Fruit fly (Drosophila melanogaster) whole organism, pupa: ENCODE results near the gene Rubicon.

ENCODE experiments used
- CG10348 ChIP-seq: fragments of 200-800 bp; sonication (Bioruptor generic); IDR thresholded peaks from 2 replicates; pipeline ENCODE4 v1.3.6; 2022; ENCODE audit warnings: missing biosample characterization, missing genetic modification characterization
- CG17806 ChIP-seq: fragments of 200-800 bp; sonication (Bioruptor generic); optimal IDR thresholded peaks from 2 replicates; lab custom pipeline; 2018; ENCODE audit warnings: missing biosample characterization, mild to moderate bottlenecking, missing genetic modification characterization, moderate library complexity
- CG34367 ChIP-seq: fragments of 200-800 bp; sonication (Bioruptor generic); optimal IDR thresholded peaks from 2 replicates; lab custom pipeline; 2018; ENCODE audit warnings: missing biosample characterization, mild to moderate bottlenecking, missing genetic modification characterization
- CG8159 ChIP-seq: fragments of 200-800 bp; sonication (Bioruptor generic); optimal IDR thresholded peaks from 3 replicates; lab custom pipeline; 2018; ENCODE audit warnings: missing biosample characterization, mild to moderate bottlenecking, missing genetic modification characterization, moderate library complexity
- CG9948 ChIP-seq: fragments of 200-800 bp; sonication (Bioruptor generic); optimal IDR thresholded peaks from 2 replicates; lab custom pipeline; 2018; ENCODE audit warnings: missing biosample characterization, mild to moderate bottlenecking, missing genetic modification characterization, moderate library complexity
- D1 ChIP-seq: fragments of 200-800 bp; sonication (Bioruptor generic); optimal IDR thresholded peaks from 2 replicates; lab custom pipeline; 2018; ENCODE audit warnings: missing biosample characterization, mild to moderate bottlenecking, missing genetic modification characterization, moderate library complexity
- Ets98B ChIP-seq: fragments of 200-800 bp; sonication (Bioruptor generic); IDR thresholded peaks from 2 replicates; pipeline ENCODE4 v1.3.6; 2022; ENCODE audit warnings: missing biosample characterization, missing genetic modification characterization

DNA sequence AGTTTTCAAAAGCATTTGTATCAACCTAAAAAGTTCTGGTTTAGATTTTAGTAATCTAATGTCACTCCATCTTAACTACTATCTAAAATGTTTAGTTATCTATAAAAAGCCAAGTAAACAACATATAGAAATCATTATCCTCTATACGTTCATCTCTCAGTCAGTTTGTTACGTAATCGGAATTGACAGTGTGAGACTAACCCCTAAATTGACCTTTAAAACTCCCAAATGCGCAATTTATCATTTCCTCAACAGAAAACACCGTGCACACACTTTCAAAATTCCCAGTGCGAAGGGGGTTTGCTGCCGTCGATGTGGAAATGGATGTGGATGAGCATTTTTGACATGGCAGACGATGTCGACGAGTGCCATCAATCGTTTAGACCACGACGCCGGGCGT lies 48.4 kb downstream of the Rubicon start:
- TF ChIP-seq CG8159 = no peak
- no peak for TF ChIP-seq Ets98B (GFP tag; lab: Robert Waterston, UW)
- TF ChIP-seq CG34367 (tag; lab: Kevin White, UChicago) = no peak
- TF ChIP-seq D1 = no peak
- no peak for TF ChIP-seq CG9948 (tag; lab: Kevin White, UChicago)
- TF ChIP-seq CG10348 (GFP tag; lab: Robert Waterston, UW) = no peak
- no peak for TF ChIP-seq CG17806 (tag; lab: Kevin White, UChicago)
